Worm (Caenorhabditis elegans) whole organism, L4/young adult: ENCODE data around the gene eas-1.

ENCODE experiments used
- W03F9.2 ChIP-seq: fragments of 150-350 bp; optimal IDR thresholded peaks from 2 replicates; lab custom pipeline; 2014; ENCODE audit warnings: missing biosample characterization, missing genetic modification characterization
- dao-5 ChIP-seq: sonication (generic microtip); optimal IDR thresholded peaks from 2 replicates; lab custom pipeline; 2016; ENCODE audit warnings: missing genotype, missing genetic modification characterization, moderate library complexity, missing compliant biosample characterization
- him-1 ChIP-seq: sonication (generic microtip); optimal IDR thresholded peaks from 2 replicates; lab custom pipeline; 2016; ENCODE audit warnings: missing genotype, missing genetic modification reagents, missing genetic modification characterization, missing compliant biosample characterization

eas-1 gene

ce11 chrII:4776933-4777332, 36.7 kb downstream of the eas-1 start, which contains the start of gene F26G1.11:
Gene F26G1.11 (plus strand): TSS chrII:4777137.
- TF ChIP-seq him-1 (tag; lab: Kevin White, UChicago): no peak
- no peak for TF ChIP-seq W03F9.2 (tag; lab: Kevin White, UChicago)
- no peak for TF ChIP-seq dao-5 (tag; lab: Kevin White, UChicago)

- TF ChIP-seq W03F9.2 (tag; lab: Kevin White, UChicago): no peak
- TF ChIP-seq him-1 (tag; lab: Kevin White, UChicago): no peak
- no peak for TF ChIP-seq dao-5 (tag; lab: Kevin White, UChicago)
These were observed 39.5 kb downstream of the eas-1 start for ce11 chrII:4779753-4780152.

- TF ChIP-seq dao-5 (tag; lab: Kevin White, UChicago) (no peak), W03F9.2 (tag; lab: Kevin White, UChicago) (no peak), him-1 (tag; lab: Kevin White, UChicago) (no peak)
These were observed 44.2 kb downstream of the eas-1 start, which contains the start of gene nep-12 for ce11 chrII:4784436-4784835. Gene nep-12 (minus strand): TSS chrII:4784536.

- TF ChIP-seq dao-5 (tag; lab: Kevin White, UChicago): no peak
- no peak for TF ChIP-seq him-1 (tag; lab: Kevin White, UChicago)
- TF ChIP-seq W03F9.2 (tag; lab: Kevin White, UChicago): no peak
These were observed 46.0 kb downstream of the eas-1 start, which contains the start of gene msp-3 for ce11 chrII:4786181-4786580. Gene msp-3 (minus strand): TSS chrII:4786281.

- TF ChIP-seq dao-5 (tag; lab: Kevin White, UChicago) (no peak), him-1 (tag; lab: Kevin White, UChicago) (no peak), W03F9.2 (tag; lab: Kevin White, UChicago) (no peak)
These were observed 49.7 kb downstream of the eas-1 start, which contains the start of gene F26G1.15 for ce11 chrII:4789835-4790343. Gene F26G1.15 (plus strand): TSS chrII:4790293.

- TF ChIP-seq W03F9.2 (tag; lab: Kevin White, UChicago) (no peak), him-1 (tag; lab: Kevin White, UChicago) (no peak), dao-5 (tag; lab: Kevin White, UChicago) (no peak)
These were observed 50.5 kb downstream of the eas-1 start for ce11 chrII:4790687-4791086.
